Fruit fly (Drosophila melanogaster): Measurements from ENCODE around the gene CG31220.
A peak's percentile ranks its signal among the peaks of the same experiment; 100 is the strongest.

The CG31220 gene

dm6 chr3R:19671223-19671991 is 23.1 kb downstream of the CG31220 start, which contains the start of gene Naam (continued):
- peak; percentile 51 for TF ChIP-seq seq (GFP tag; IDR thresholded peaks at IDR 0.05)
- TF ChIP-seq CG30020 (tag; optimal IDR thresholded peaks at IDR 0.05), result no peak
- TF ChIP-seq NfI (GFP tag; optimal IDR thresholded peaks at IDR 0.05), result peak; percentile 86
- TF ChIP-seq lab (GFP tag; optimal IDR thresholded peaks at IDR 0.05), result peak; percentile 93
- TF ChIP-seq CG2116 (GFP tag; optimal IDR thresholded peaks at IDR 0.05), result peak; percentile 41
- peak; percentile 64; the same call in 2 of the 3 replicates for TF ChIP-seq Optix (GFP tag; IDR thresholded peaks at IDR 0.05)
- peak; percentile 66 for TF ChIP-seq CG12219 (GFP tag; optimal IDR thresholded peaks at IDR 0.05)
- peak; percentile 87 for TF ChIP-seq Meics (GFP tag; optimal IDR thresholded peaks at IDR 0.05)
- TF ChIP-seq lilli (GFP tag; optimal IDR thresholded peaks at IDR 0.05), result peak; percentile 92
- peak; percentile 41 for TF ChIP-seq CG6654 (GFP tag; optimal IDR thresholded peaks at IDR 0.05)
- peak; percentile 58 for TF ChIP-seq CG31224 (GFP tag; IDR thresholded peaks at IDR 0.05)
- no peak for TF ChIP-seq Awh (GFP tag; IDR thresholded peaks at IDR 0.05)
- TF ChIP-seq CG2129 (GFP tag; IDR thresholded peaks at IDR 0.05; ENCODE audit: partially characterized antibody), result no peak
- peak; percentile 8 for TF ChIP-seq CG14965 (GFP tag; optimal IDR thresholded peaks at IDR 0.05; ENCODE audit: borderline replicate concordance)
- no peak for TF ChIP-seq pan (optimal IDR thresholded peaks at IDR 0.05)
- TF ChIP-seq pan (GFP tag; optimal IDR thresholded peaks at IDR 0.05 in 1 of 2, IDR thresholded peaks at IDR 0.05 in 1 of 2), result peak in 1 of 2 experiments; percentile 89
- TF ChIP-seq CG7928 (GFP tag; optimal IDR thresholded peaks at IDR 0.05), result peak; percentile 60
- TF ChIP-seq Atf3 (GFP tag; optimal IDR thresholded peaks at IDR 0.05), result peak; percentile 30
- TF ChIP-seq vvl (GFP tag; IDR thresholded peaks at IDR 0.05), result peak; percentile 94
- peak; percentile 75 for TF ChIP-seq ttk (GFP tag; IDR thresholded peaks at IDR 0.05)
- peak; percentile 70 for TF ChIP-seq CG32767 (GFP tag; IDR thresholded peaks at IDR 0.05)
- no peak for TF ChIP-seq sqz (GFP tag; optimal IDR thresholded peaks at IDR 0.05)
- peak; percentile 86 for TF ChIP-seq zfh2 (GFP tag; optimal IDR thresholded peaks at IDR 0.05)
- TF ChIP-seq CG15601 (tag; optimal IDR thresholded peaks at IDR 0.05), result no peak
- peak; percentile 74 for TF ChIP-seq fu2 (GFP tag; optimal IDR thresholded peaks at IDR 0.05)
- no peak for TF ChIP-seq hb (GFP tag; IDR thresholded peaks at IDR 0.05; ENCODE audit: partially characterized antibody)
- TF ChIP-seq CG6175 (GFP tag; IDR thresholded peaks at IDR 0.05), result no peak
- TF ChIP-seq Fer3 (tag; optimal IDR thresholded peaks at IDR 0.05), result peak; percentile 76
- TF ChIP-seq CG4707 (GFP tag; optimal IDR thresholded peaks at IDR 0.05), result peak; percentile 35
- TF ChIP-seq h (optimal IDR thresholded peaks at IDR 0.05), result no peak
- TF ChIP-seq Pdp1 (GFP tag; optimal IDR thresholded peaks at IDR 0.05), result peak; percentile 74 to 98
- peak; percentile 53 for TF ChIP-seq fd96Cb (tag; optimal IDR thresholded peaks at IDR 0.05)
- TF ChIP-seq CG34224 (GFP tag; IDR thresholded peaks at IDR 0.05; ENCODE audit: partially characterized antibody), result no peak
- TF ChIP-seq Elba2 (GFP tag; optimal IDR thresholded peaks at IDR 0.05), result no peak
- TF ChIP-seq CG3995 (GFP tag; optimal IDR thresholded peaks at IDR 0.05), result peak; percentile 58
- no peak for TF ChIP-seq vnd (GFP tag; IDR thresholded peaks at IDR 0.05; ENCODE audit: partially characterized antibody)
- TF ChIP-seq CG11696 (GFP tag; IDR thresholded peaks at IDR 0.05), result peak; percentile 70; the same call in 1 of the 2 replicates
- TF ChIP-seq chm (GFP tag; IDR thresholded peaks at IDR 0.05), result peak; percentile 73; the same call in 1 of the 2 replicates
- TF ChIP-seq Hmr (GFP tag; optimal IDR thresholded peaks at IDR 0.05), result peak; percentile 91
- TF ChIP-seq CG10366 (GFP tag; IDR thresholded peaks at IDR 0.05), result peak; percentile 71
- peak; percentile 27 for TF ChIP-seq NC2α (GFP tag; optimal IDR thresholded peaks at IDR 0.05)
- no peak for TF ChIP-seq Dll (GFP tag; IDR thresholded peaks at IDR 0.05; ENCODE audit: partially characterized antibody)
- TF ChIP-seq CG1602 (GFP tag; optimal IDR thresholded peaks at IDR 0.05), result peak; percentile 41
- peak; percentile 56 for TF ChIP-seq Taf1 (GFP tag; IDR thresholded peaks at IDR 0.05)
